Worm (Caenorhabditis elegans) whole organism, L1 larva: Measurements from ENCODE around the gene nspb-5.

Experiments used
- aly-2 ChIP-seq: fragments of 150-350 bp; optimal IDR thresholded peaks from 2 replicates; lab custom pipeline; 2014; ENCODE audit warnings: missing biosample characterization, missing genetic modification characterization
- ceh-88 ChIP-seq: fragments of 200-800 bp; sonication (Bioruptor generic); IDR thresholded peaks from 2 replicates; pipeline ENCODE4 v1.3.6; 2022; ENCODE audit warnings: missing genetic modification characterization, missing compliant biosample characterization
- fkh-10 ChIP-seq: sonication (generic microtip); optimal IDR thresholded peaks from 2 replicates; lab custom pipeline; 2017; ENCODE audit warnings: missing biosample characterization, missing genetic modification reagents, missing genetic modification characterization
- hlh-17 ChIP-seq: fragments of 200-800 bp; sonication (Bioruptor generic); optimal IDR thresholded peaks from 2 replicates; lab custom pipeline; 2018; ENCODE audit warnings: missing genetic modification characterization, mild to moderate bottlenecking, missing compliant biosample characterization, moderate library complexity, borderline replicate concordance
- lin-15B ChIP-seq: fragments of 150-350 bp; sonication (generic microtip); optimal IDR thresholded peaks from 3 replicates; lab custom pipeline; 2014; ENCODE audit warnings: missing biosample characterization, missing genetic modification characterization
- lin-35 ChIP-seq, 2 experiments: fragments of 150-350 bp; optimal IDR thresholded peaks; 2 replicates each; lab custom pipeline; 2014; ENCODE audit warnings: missing biosample characterization in 2 of 2, missing genetic modification characterization in 2 of 2, missing genetic modification reagents in 2 of 2
- lsy-2 ChIP-seq, 2 experiments: fragments of 150-350 bp; optimal IDR thresholded peaks; 2 replicates each; lab custom pipeline; 2014; ENCODE audit warnings: missing biosample characterization in 2 of 2, missing genetic modification characterization in 2 of 2
- unc-62 ChIP-seq: fragments of 150-350 bp; optimal IDR thresholded peaks from 2 replicates; lab custom pipeline; 2014; ENCODE audit warnings: missing biosample characterization, missing genetic modification reagents, missing genetic modification characterization

DNA sequence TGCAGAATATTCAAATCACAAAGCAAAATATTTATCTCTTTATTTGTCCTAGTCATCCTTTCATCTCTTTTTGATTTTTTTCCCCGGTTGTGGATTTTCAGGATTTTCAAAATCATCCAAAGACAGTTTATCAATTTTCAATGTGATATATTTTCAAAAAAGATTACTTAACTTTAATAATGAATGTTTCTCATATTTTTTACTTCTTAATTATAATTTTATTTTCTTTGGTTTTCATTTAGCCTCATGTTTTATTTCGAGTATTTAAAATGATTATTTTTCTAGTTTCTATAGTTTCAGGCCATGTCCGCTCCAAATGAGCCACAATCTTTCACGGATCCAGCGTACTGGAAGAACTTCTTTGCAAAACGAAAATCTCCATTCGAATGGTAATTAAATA, 35.9 kb downstream of the nspb-5 start, which contains the start of gene metl-13:
- TF ChIP-seq lin-15B (tag; lab: Kevin White, UChicago), result no peak
- TF ChIP-seq aly-2, result no peak
- TF ChIP-seq fkh-10, result no peak
- TF ChIP-seq hlh-17 (GFP tag; lab: Kevin White, UChicago), result no peak
- no peak for TF ChIP-seq lin-35 (GFP tag; optimal IDR thresholded peaks at IDR 0.05; lab: Kevin White, UChicago)
- TF ChIP-seq lsy-2 (tag; optimal IDR thresholded peaks at IDR 0.05; lab: Kevin White, UChicago), result no peak
- TF ChIP-seq unc-62 (GFP tag; lab: Kevin White, UChicago), result no peak
- no peak for TF ChIP-seq ceh-88
